Fruit fly (Drosophila melanogaster) whole organism, wandering third instar larva: Measurements from ENCODE around the gene CG34026.
A peak's percentile ranks its signal among the peaks of the same experiment; 100 is the strongest.

Experiments used
- Abd-B ChIP-seq: fragments of >200 bp; optimal IDR thresholded peaks from 2 replicates; lab custom pipeline; 2017; ENCODE audit warnings: missing biosample characterization, missing genetic modification characterization
- CG32264 ChIP-seq: fragments of 200-800 bp; sonication (Bioruptor generic); optimal IDR thresholded peaks from 2 replicates; lab custom pipeline; 2016; ENCODE audit warnings: missing biosample characterization, missing genetic modification characterization
- CG9705 ChIP-seq: fragments of 200-800 bp; sonication (Bioruptor generic); optimal IDR thresholded peaks from 2 replicates; lab custom pipeline; 2018; ENCODE audit warnings: missing biosample characterization, mild to moderate bottlenecking, missing genetic modification characterization
- CrebA ChIP-seq: fragments of 200-800 bp; sonication (Bioruptor generic); optimal IDR thresholded peaks from 2 replicates; lab custom pipeline; 2016; ENCODE audit warnings: missing biosample characterization, mild to moderate bottlenecking, missing genetic modification characterization, borderline replicate concordance
- Dfd ChIP-seq: fragments of >200 bp; optimal IDR thresholded peaks from 2 replicates; lab custom pipeline; 2017; ENCODE audit warnings: missing biosample characterization, missing genetic modification characterization
- Dif ChIP-seq: fragments of 200-275, 200-300 bp; sonication (Bioruptor generic); optimal IDR thresholded peaks from 2 replicates; lab custom pipeline; 2018; ENCODE audit warnings: missing biosample characterization, missing genetic modification characterization; ENCODE audit not compliant: partially characterized antibody
- GATAd ChIP-seq: sonication (Bioruptor generic); optimal IDR thresholded peaks from 2 replicates; lab custom pipeline; 2016; ENCODE audit warnings: missing biosample characterization, missing genetic modification characterization
- HLH106 ChIP-seq: fragments of 200-800 bp; optimal IDR thresholded peaks from 3 replicates; lab custom pipeline; 2019; ENCODE audit warnings: missing biosample characterization, mild to moderate bottlenecking, missing genetic modification characterization, moderate library complexity
- Hnf4 ChIP-seq: fragments of 200-800 bp; sonication (Bioruptor generic); optimal IDR thresholded peaks from 2 replicates; lab custom pipeline; 2016; ENCODE audit warnings: missing biosample characterization, mild to moderate bottlenecking, missing genetic modification characterization
- Hr78 ChIP-seq: fragments of >200 bp; optimal IDR thresholded peaks from 2 replicates; lab custom pipeline; 2017; ENCODE audit warnings: missing biosample characterization, missing genetic modification characterization
- Hr83 ChIP-seq: fragments of 200-300 bp; sonication (Bioruptor generic); optimal IDR thresholded peaks from 2 replicates; lab custom pipeline; 2016; ENCODE audit warnings: missing biosample characterization, mild to moderate bottlenecking, missing genetic modification characterization, moderate library complexity; ENCODE audit not compliant: poor library complexity, severe bottlenecking
- Jra ChIP-seq: sonication (Bioruptor generic); optimal IDR thresholded peaks from 2 replicates; lab custom pipeline; 2016; ENCODE audit warnings: missing biosample characterization, missing genetic modification characterization
- Mio ChIP-seq: sonication (Bioruptor generic); optimal IDR thresholded peaks from 2 replicates; lab custom pipeline; 2016; ENCODE audit warnings: missing biosample characterization, missing genetic modification characterization
- Myc ChIP-seq: fragments of >200 bp; optimal IDR thresholded peaks from 2 replicates; lab custom pipeline; 2017
- N ChIP-seq: fragments of >200 bp; optimal IDR thresholded peaks from 2 replicates; lab custom pipeline; 2018; ENCODE audit warnings: missing biosample characterization, missing external identifiers, missing genetic modification characterization
- OdsH ChIP-seq: fragments of 200-800 bp; sonication (Bioruptor generic); optimal IDR thresholded peaks from 2 replicates; lab custom pipeline; 2016; ENCODE audit warnings: missing biosample characterization, mild to moderate bottlenecking, missing genetic modification characterization
- Rel ChIP-seq, 2 experiments: fragments of 200-800 bp; sonication (Bioruptor generic) in 1 of 2; optimal IDR thresholded peaks; 2 replicates in 1 of 2; 3 replicates in 1 of 2; lab custom pipeline; 2016 to 2019; ENCODE audit warnings: mild to moderate bottlenecking in 2 of 2, missing biosample characterization in 2 of 2, missing genetic modification characterization in 2 of 2, moderate library complexity in 1 of 2
- Sp1 ChIP-seq: fragments of 200-800 bp; sonication (Bioruptor generic); optimal IDR thresholded peaks from 3 replicates; lab custom pipeline; 2019; ENCODE audit warnings: missing biosample characterization, mild to moderate bottlenecking, missing genetic modification characterization, moderate library complexity
- Vsx2 ChIP-seq: fragments of 200-300, 225-300 bp; sonication (Bioruptor generic); optimal IDR thresholded peaks from 2 replicates; lab custom pipeline; 2018; ENCODE audit warnings: missing biosample characterization, missing genetic modification characterization; ENCODE audit not compliant: partially characterized antibody
- br ChIP-seq: fragments of 200-800 bp; sonication (Bioruptor generic); optimal IDR thresholded peaks from 2 replicates; lab custom pipeline; 2016; ENCODE audit warnings: missing biosample characterization, missing genetic modification characterization
- brk ChIP-seq: fragments of 200-800 bp; sonication (Bioruptor generic); optimal IDR thresholded peaks from 2 replicates; lab custom pipeline; 2016; ENCODE audit warnings: missing biosample characterization, mild to moderate bottlenecking, missing genetic modification characterization
- dl ChIP-seq, 2 experiments: fragments of 175-275, 200-275 bp in 1 of 2; fragments of 200-275 bp in 1 of 2; sonication (Bioruptor generic); optimal IDR thresholded peaks; lab custom pipeline; 2018; ENCODE audit warnings: mild to moderate bottlenecking in 2 of 2, missing biosample characterization in 2 of 2, missing genetic modification characterization in 2 of 2, moderate library complexity in 2 of 2; ENCODE audit not compliant: partially characterized antibody in 2 of 2, insufficient read depth in 1 of 2
- dmrt93B ChIP-seq: fragments of 200-800 bp; sonication (Bioruptor generic); optimal IDR thresholded peaks from 2 replicates; lab custom pipeline; 2018; ENCODE audit warnings: missing biosample characterization, mild to moderate bottlenecking, missing genetic modification characterization
- dsf ChIP-seq: sonication (Bioruptor generic); optimal IDR thresholded peaks from 2 replicates; lab custom pipeline; 2016; ENCODE audit warnings: missing biosample characterization, missing genetic modification characterization, borderline replicate concordance
- ey ChIP-seq: fragments of 200-800 bp; sonication (Bioruptor generic); optimal IDR thresholded peaks from 2 replicates; lab custom pipeline; 2016; ENCODE audit warnings: missing biosample characterization, missing genetic modification characterization
- foxo ChIP-seq, 2 experiments: fragments of 200-800 bp; sonication (Bioruptor generic); optimal IDR thresholded peaks; 2 replicates in 1 of 2; 3 replicates in 1 of 2; lab custom pipeline; 2016 to 2017; ENCODE audit warnings: missing biosample characterization in 2 of 2, missing genetic modification characterization in 2 of 2
- fru ChIP-seq: fragments of 200-800 bp; sonication (Bioruptor generic); optimal IDR thresholded peaks from 3 replicates; lab custom pipeline; 2016; ENCODE audit warnings: missing biosample characterization, mild to moderate bottlenecking, missing genetic modification characterization
- h ChIP-seq: fragments of 200-800 bp; sonication (Bioruptor generic); optimal IDR thresholded peaks from 3 replicates; lab custom pipeline; 2016; ENCODE audit warnings: missing biosample characterization, mild to moderate bottlenecking, missing genetic modification characterization
- jim ChIP-seq: fragments of 175-275, 200-325 bp; sonication (Bioruptor generic); optimal IDR thresholded peaks from 2 replicates; lab custom pipeline; 2016; ENCODE audit warnings: missing biosample characterization, mild to moderate bottlenecking, missing genetic modification characterization
- lola ChIP-seq: fragments of >200 bp; optimal IDR thresholded peaks from 2 replicates; lab custom pipeline; 2017; ENCODE audit warnings: missing biosample characterization, missing genetic modification characterization
- pan ChIP-seq: fragments of >200 bp; optimal IDR thresholded peaks from 2 replicates; lab custom pipeline; 2017
- psq ChIP-seq: fragments of 200-800 bp; sonication (Bioruptor generic); optimal IDR thresholded peaks from 3 replicates; lab custom pipeline; 2017; ENCODE audit warnings: missing biosample characterization, mild to moderate bottlenecking, missing genetic modification characterization, moderate library complexity
- rgr ChIP-seq: fragments of 200-800 bp; sonication (Bioruptor generic); optimal IDR thresholded peaks from 3 replicates; lab custom pipeline; 2016; ENCODE audit warnings: missing biosample characterization, mild to moderate bottlenecking, missing genetic modification characterization
- sage ChIP-seq: fragments of 200-800 bp; sonication (Bioruptor generic); optimal IDR thresholded peaks from 2 replicates; lab custom pipeline; 2016; ENCODE audit warnings: missing biosample characterization, mild to moderate bottlenecking, missing genetic modification characterization
- sv ChIP-seq: fragments of 200-800 bp; sonication (Bioruptor generic); optimal IDR thresholded peaks from 3 replicates; lab custom pipeline; 2016; ENCODE audit warnings: missing biosample characterization, missing genetic modification characterization
- tai ChIP-seq: sonication (Bioruptor generic); optimal IDR thresholded peaks from 2 replicates; lab custom pipeline; 2016; ENCODE audit warnings: missing biosample characterization, missing genetic modification characterization
- usp ChIP-seq: fragments of >200 bp; optimal IDR thresholded peaks from 2 replicates; lab custom pipeline; 2017; ENCODE audit warnings: missing biosample characterization, missing genetic modification characterization
- woc ChIP-seq: sonication (Bioruptor generic); optimal IDR thresholded peaks from 2 replicates; lab custom pipeline; 2016; ENCODE audit warnings: missing biosample characterization, mild to moderate bottlenecking, missing genetic modification characterization

Gene CG34026

dm6 chrX:9494103-9494502 is 39.5 kb upstream of the CG34026 start:
- peak; percentile 10 for TF ChIP-seq ey
- TF ChIP-seq fru = peak; percentile 16
- TF ChIP-seq h (GFP tag; lab: Kevin White, UChicago) = peak; percentile 7
- no peak for TF ChIP-seq woc
- peak; percentile 15 for TF ChIP-seq rgr (GFP tag; lab: Kevin White, UChicago)
- TF ChIP-seq foxo (GFP tag; optimal IDR thresholded peaks at IDR 0.05; lab: Kevin White, UChicago) = peak in 1 of 2 experiments; percentile 18
- TF ChIP-seq, all 38 proteins: peak for 5

DNA sequence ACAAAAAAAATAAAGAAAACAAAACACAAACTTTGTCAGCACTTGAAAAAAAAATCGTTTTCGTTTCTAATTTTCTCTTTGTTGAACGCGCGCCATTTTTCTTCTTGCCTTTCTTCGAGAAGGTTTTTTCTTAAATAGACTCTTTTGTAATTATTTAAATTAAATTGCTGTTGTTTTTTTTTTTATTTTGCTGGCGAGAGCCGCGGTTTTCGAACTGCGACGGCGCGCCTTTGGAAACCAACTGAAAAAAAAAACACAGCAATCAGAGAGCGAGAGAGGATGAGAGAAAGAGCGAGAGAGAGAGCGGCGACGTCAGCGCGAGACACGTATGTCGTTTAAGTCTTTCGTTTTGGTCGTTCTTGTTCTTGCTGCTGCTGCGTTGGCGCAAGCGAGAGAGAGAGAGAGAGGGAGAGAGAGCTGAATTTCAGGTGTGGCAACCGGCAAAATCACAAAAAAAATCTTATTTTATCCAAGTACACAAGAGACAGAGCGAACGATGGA is 37.6 kb upstream of the CG34026 start:
- no peak for TF ChIP-seq dsf
- peak; percentile 53 for TF ChIP-seq fru
- TF ChIP-seq HLH106 (tag; lab: Kevin White, UChicago) = no peak
- no peak for TF ChIP-seq dmrt93B (GFP tag; lab: Kevin White, UChicago)
- TF ChIP-seq Hnf4 (GFP tag; lab: Kevin White, UChicago) = no peak
- no peak for TF ChIP-seq jim (GFP tag; lab: Kevin White, UChicago)
- no peak for TF ChIP-seq CG32264 (GFP tag; lab: Kevin White, UChicago)
- TF ChIP-seq h (GFP tag; lab: Kevin White, UChicago) = peak; percentile 36
- no peak for TF ChIP-seq Hr83 (GFP tag; lab: Kevin White, UChicago)
- TF ChIP-seq Vsx2 (GFP tag; lab: Kevin White, UChicago) = peak; percentile 47
- TF ChIP-seq Myc (lab: Kevin White, UChicago) = no peak
- peak; percentile 65 for TF ChIP-seq psq (GFP tag; lab: Kevin White, UChicago)
- TF ChIP-seq CG9705 = no peak
- peak; percentile 23 to 56 for TF ChIP-seq dl (GFP tag; optimal IDR thresholded peaks at IDR 0.05; lab: Kevin White, UChicago; ENCODE audit: insufficient read depth in 1 of 2, partially characterized antibody in 2 of 2)
- peak in 1 of 2 experiments; percentile 22 for TF ChIP-seq foxo (GFP tag; optimal IDR thresholded peaks at IDR 0.05; lab: Kevin White, UChicago)
- TF ChIP-seq tai (GFP tag; lab: Kevin White, UChicago) = no peak
- peak; percentile 20 for TF ChIP-seq rgr (GFP tag; lab: Kevin White, UChicago)
- TF ChIP-seq CrebA = peak; percentile 59
- TF ChIP-seq Jra = no peak
- no peak for TF ChIP-seq N (GFP tag; lab: Kevin White, UChicago)
- peak; percentile 49 for TF ChIP-seq Sp1 (GFP tag; lab: Kevin White, UChicago)
- TF ChIP-seq usp (GFP tag; lab: Kevin White, UChicago) = no peak
- peak; percentile 8 for TF ChIP-seq OdsH (GFP tag; lab: Kevin White, UChicago)
- TF ChIP-seq Mio (GFP tag; lab: Kevin White, UChicago) = no peak
- TF ChIP-seq Abd-B (GFP tag; lab: Kevin White, UChicago) = no peak
- TF ChIP-seq pan = no peak
- peak; percentile 60 for TF ChIP-seq Dif (GFP tag; lab: Kevin White, UChicago)
- no peak for TF ChIP-seq GATAd (GFP tag; lab: Kevin White, UChicago)
- no peak for TF ChIP-seq lola (GFP tag; lab: Kevin White, UChicago)
- no peak for TF ChIP-seq sv (GFP tag; lab: Kevin White, UChicago)
- TF ChIP-seq Dfd (GFP tag; lab: Kevin White, UChicago) = no peak
- no peak for TF ChIP-seq sage (GFP tag; lab: Kevin White, UChicago)
- TF ChIP-seq brk (GFP tag; lab: Kevin White, UChicago) = no peak
- no peak for TF ChIP-seq Hr78 (GFP tag; lab: Kevin White, UChicago)
- peak; percentile 15 for TF ChIP-seq woc
- peak; percentile 3 for TF ChIP-seq ey
- TF ChIP-seq Rel (GFP tag; optimal IDR thresholded peaks at IDR 0.05; lab: Kevin White, UChicago) = no peak
- TF ChIP-seq Rel (tag; optimal IDR thresholded peaks at IDR 0.05; lab: Kevin White, UChicago) = no peak
- peak; percentile 1 for TF ChIP-seq br (GFP tag; lab: Kevin White, UChicago)

- TF ChIP-seq fru (no peak), jim (GFP tag; lab: Kevin White, UChicago) (no peak), lola (GFP tag; lab: Kevin White, UChicago) (no peak), psq (GFP tag; lab: Kevin White, UChicago) (peak; percentile 77), Myc (lab: Kevin White, UChicago) (no peak), h (GFP tag; lab: Kevin White, UChicago) (no peak), Mio (GFP tag; lab: Kevin White, UChicago) (no peak), brk (GFP tag; lab: Kevin White, UChicago) (no peak), usp (GFP tag; lab: Kevin White, UChicago) (no peak), rgr (GFP tag; lab: Kevin White, UChicago) (no peak), CG32264 (GFP tag; lab: Kevin White, UChicago) (no peak), Rel (GFP tag; optimal IDR thresholded peaks at IDR 0.05; lab: Kevin White, UChicago) (no peak), Rel (tag; optimal IDR thresholded peaks at IDR 0.05; lab: Kevin White, UChicago) (no peak), ey (no peak), dl (GFP tag; optimal IDR thresholded peaks at IDR 0.05; lab: Kevin White, UChicago; ENCODE audit: insufficient read depth in 1 of 2, partially characterized antibody in 2 of 2) (peak in 1 of 2 experiments; percentile 35), Sp1 (GFP tag; lab: Kevin White, UChicago) (no peak), tai (GFP tag; lab: Kevin White, UChicago) (no peak), Dif (GFP tag; lab: Kevin White, UChicago) (peak; percentile 27), br (GFP tag; lab: Kevin White, UChicago) (no peak), CrebA (no peak), Vsx2 (GFP tag; lab: Kevin White, UChicago) (peak; percentile 39), Jra (no peak), Hnf4 (GFP tag; lab: Kevin White, UChicago) (no peak), sv (GFP tag; lab: Kevin White, UChicago) (no peak), CG9705 (no peak), Abd-B (GFP tag; lab: Kevin White, UChicago) (no peak)
These were observed 36.5 kb upstream of the CG34026 start for dm6 chrX:9497123-9497522.
